Worm (Caenorhabditis elegans) whole organism, young adult: ENCODE measurements around the gene luc-7L3.

Experiments used
- D2030.7 ChIP-seq: fragments of 200-800 bp; sonication (Bioruptor generic); IDR thresholded peaks from 2 replicates; pipeline ENCODE4 v1.3.6; 2022; ENCODE audit warnings: missing genetic modification reagents, missing genetic modification characterization, missing compliant biosample characterization
- F52B5.7 ChIP-seq: sonication (generic microtip); optimal IDR thresholded peaks from 2 replicates; lab custom pipeline; 2016; ENCODE audit warnings: mild to moderate bottlenecking, missing genetic modification characterization, missing compliant biosample characterization
- F57A8.1 ChIP-seq: fragments of 200-800 bp; sonication (Bioruptor generic); optimal IDR thresholded peaks from 2 replicates; lab custom pipeline; 2018; ENCODE audit warnings: mild to moderate bottlenecking, missing genetic modification characterization, moderate library complexity, missing compliant biosample characterization
- Y53G8AR.9 ChIP-seq: fragments of 200-800 bp; sonication (Bioruptor generic); conservative IDR thresholded peaks from 2 replicates; pipeline ENCODE4 v1.3.6; 2022; ENCODE audit warnings: missing genetic modification reagents, missing genetic modification characterization, missing compliant biosample characterization
- cebp-1 ChIP-seq, 2 experiments: fragments of 200-800 bp in 1 of 2; sonication (Bioruptor generic) in 1 of 2; sonication (generic microtip) in 1 of 2; IDR thresholded peaks in 1 of 2; optimal IDR thresholded peaks in 1 of 2; 2 replicates each; pipeline versions ENCODE4 v1.3.6 to Lab custom; 2017 to 2022; ENCODE audit warnings: missing compliant biosample characterization in 2 of 2, missing genetic modification characterization in 2 of 2, mild to moderate bottlenecking in 1 of 2, missing genetic modification reagents in 1 of 2, moderate library complexity in 1 of 2
- efl-1 ChIP-seq: fragments of 150-350 bp; optimal IDR thresholded peaks from 2 replicates; lab custom pipeline; 2014; ENCODE audit warnings: missing biosample characterization, missing genetic modification reagents, missing genetic modification characterization
- mes-4 ChIP-seq: sonication (generic microtip); optimal IDR thresholded peaks from 2 replicates; lab custom pipeline; 2016; ENCODE audit warnings: missing genotype, missing genetic modification characterization, missing compliant biosample characterization
- nfya-1 ChIP-seq: sonication (generic microtip); optimal IDR thresholded peaks from 2 replicates; lab custom pipeline; 2017; ENCODE audit warnings: antibody characterized with exemption, missing compliant biosample characterization, missing genetic modification characterization, borderline replicate concordance; ENCODE audit not compliant: insufficient read depth
- sdz-38 ChIP-seq: sonication (generic microtip); optimal IDR thresholded peaks from 2 replicates; lab custom pipeline; 2016; ENCODE audit warnings: missing genotype, missing genetic modification characterization, missing compliant biosample characterization
- snpc-4 ChIP-seq, 5 experiments: fragments of 150-350 bp in 1 of 5; sonication (generic microtip) in 4 of 5; optimal IDR thresholded peaks; 2 replicates each; lab custom pipeline; 2014 to 2018; ENCODE audit warnings: missing genetic modification characterization in 5 of 5, missing biosample characterization in 3 of 5, antibody characterized with exemption in 2 of 5, mild to moderate bottlenecking in 2 of 5, missing compliant biosample characterization in 2 of 5, missing genotype in 2 of 5, moderate library complexity in 2 of 5, missing genetic modification reagents in 1 of 5
- somi-1 ChIP-seq: fragments of 200-800 bp; sonication (Bioruptor generic); optimal IDR thresholded peaks from 2 replicates; lab custom pipeline; 2018; ENCODE audit warnings: mild to moderate bottlenecking, missing genetic modification characterization, missing compliant biosample characterization

DNA sequence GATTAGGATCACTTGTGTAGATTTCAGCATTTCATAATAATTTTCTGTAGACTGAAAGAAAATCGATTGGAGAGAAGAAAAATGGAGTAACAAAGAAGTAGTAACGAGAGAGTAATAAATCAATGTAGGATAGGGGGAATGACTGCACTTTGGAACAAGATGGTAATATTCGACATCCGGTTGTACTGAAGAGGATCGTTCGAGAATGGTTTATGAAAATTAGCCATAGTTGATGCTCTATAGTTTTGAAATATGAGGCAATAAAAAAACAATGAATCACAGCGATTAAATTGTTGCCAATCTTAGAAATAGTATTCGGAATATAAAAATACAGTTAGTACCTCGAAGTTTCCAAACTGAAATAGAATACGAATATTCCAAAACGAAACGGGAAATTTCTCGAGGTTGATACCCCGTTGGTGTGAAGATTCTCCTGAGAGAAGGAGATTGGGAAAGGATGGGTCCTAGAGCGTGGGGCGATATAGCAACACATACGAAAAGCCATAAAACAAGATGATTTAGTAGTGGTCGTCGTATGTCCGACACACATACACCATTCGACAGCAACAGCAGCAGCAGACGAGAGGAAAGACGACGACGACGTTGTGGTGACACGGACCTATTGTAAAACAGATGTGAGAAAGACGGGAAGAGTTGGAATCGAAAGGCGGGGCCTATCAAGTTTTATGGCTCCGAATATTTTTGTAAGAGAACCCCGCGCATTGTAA lies 35.9 kb upstream of the luc-7L3 start, which contains the start of gene cwn-1:
- TF ChIP-seq nfya-1 (tag; lab: Kevin White, UChicago) (no peak), sdz-38 (tag; lab: Kevin White, UChicago) (no peak), snpc-4 (GFP tag; optimal IDR thresholded peaks at IDR 0.05; lab: Kevin White, UChicago) (no peak), snpc-4 (tag; optimal IDR thresholded peaks at IDR 0.05; lab: Kevin White, UChicago) (no peak), F52B5.7 (tag; lab: Kevin White, UChicago) (no peak), somi-1 (GFP tag; lab: Kevin White, UChicago) (no peak), Y53G8AR.9 (GFP tag; lab: Robert Waterston, UW) (no peak), cebp-1 (GFP tag; IDR thresholded peaks at IDR 0.05; lab: Robert Waterston, UW) (no peak), cebp-1 (tag; optimal IDR thresholded peaks at IDR 0.05; lab: Kevin White, UChicago) (no peak), mes-4 (no peak), efl-1 (GFP tag; lab: Kevin White, UChicago) (no peak), F57A8.1 (GFP tag; lab: Kevin White, UChicago) (no peak), D2030.7 (no peak)
